Fruit fly (Drosophila melanogaster) whole organism: Measurements from ENCODE around the gene CG13315.

Experiments
- pan ChIP-seq: fragments of >200 bp; optimal IDR thresholded peaks from 2 replicates; lab custom pipeline; 2017
- psq ChIP-seq: fragments of >200 bp; optimal IDR thresholded peaks from 2 replicates; lab custom pipeline; 2017
- usp ChIP-seq: fragments of >200 bp; optimal IDR thresholded peaks from 2 replicates; lab custom pipeline; 2017; ENCODE audit warnings: missing biosample characterization, missing genetic modification characterization, mixed read lengths

DNA sequence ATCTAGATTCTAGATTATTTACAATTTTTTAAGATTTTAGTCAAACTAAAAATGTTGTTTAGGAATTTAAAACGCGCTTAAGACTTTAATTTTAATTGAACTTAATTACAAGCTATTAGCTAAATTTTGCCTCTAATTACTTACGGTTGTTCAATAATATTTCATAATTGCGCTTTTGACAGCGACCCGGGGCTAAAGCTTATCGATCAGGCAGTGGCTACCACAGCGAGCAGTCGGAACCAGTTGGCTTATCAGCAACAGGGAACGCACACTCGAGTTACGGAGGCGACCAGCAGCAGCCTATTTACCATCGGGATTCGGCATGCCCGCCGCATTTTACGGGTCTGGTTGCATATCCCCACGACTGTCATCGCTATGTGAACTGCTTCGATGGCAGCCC is 21.8 kb upstream of the CG13315 start:
- TF ChIP-seq psq (lab: Kevin White, UChicago) (no peak), usp (GFP tag; lab: Kevin White, UChicago) (no peak), pan (lab: Kevin White, UChicago) (no peak)
